Worm (Caenorhabditis elegans): ENCODE measurements around the gene aqp-4.

aqp-4 gene

ce11 chrV:9753554-9753953, 16.2 kb downstream of the aqp-4 start:
- TF ChIP-seq hrde-1 (tag; optimal IDR thresholded peaks at IDR 0.05; ENCODE audit: borderline replicate concordance) (no peak), lin-35 (GFP tag; optimal IDR thresholded peaks at IDR 0.05) (no peak), aptf-2 (GFP tag; conservative IDR thresholded peaks at IDR 0.05) (no peak), ccch-3 (GFP tag; optimal IDR thresholded peaks at IDR 0.05) (no peak), bed-1 (GFP tag; IDR thresholded peaks at IDR 0.05) (no peak), zfh-2 (GFP tag; conservative IDR thresholded peaks at IDR 0.05) (no peak), F49E8.2 (tag; optimal IDR thresholded peaks at IDR 0.05; ENCODE audit: insufficient read depth) (no peak)

ce11 chrV:9754459-9754858, 17.1 kb downstream of the aqp-4 start, which contains the start of gene F58E6.5:
Gene F58E6.5, minus strand, starts transcription at chrV:9754559.
- TF ChIP-seq mxl-1 (tag; optimal IDR thresholded peaks at IDR 0.05), result no peak
- TF ChIP-seq F33H1.4 (GFP tag; IDR thresholded peaks at IDR 0.05), result no peak
- no peak for TF ChIP-seq F22D6.2 (tag; optimal IDR thresholded peaks at IDR 0.05)
- no peak for TF ChIP-seq ztf-22 (GFP tag; optimal IDR thresholded peaks at IDR 0.05)
- TF ChIP-seq ceh-91 (GFP tag; IDR thresholded peaks at IDR 0.05), result no peak
- TF ChIP-seq snpc-4 (GFP tag; optimal IDR thresholded peaks at IDR 0.05), result no peak
- TF ChIP-seq snpc-4 (tag; optimal IDR thresholded peaks at IDR 0.05), result no peak

ce11 chrV:9755725-9756124, 18.4 kb downstream of the aqp-4 start, which contains the start of gene F58E6.8:
Gene F58E6.8, minus strand, starts transcription at chrV:9755825.
- TF ChIP-seq pbrm-1 (GFP tag; IDR thresholded peaks at IDR 0.05) (no peak), repo-1 (tag; optimal IDR thresholded peaks at IDR 0.05) (no peak), sptf-2 (GFP tag; optimal IDR thresholded peaks at IDR 0.05) (no peak), nhr-120 (GFP tag; IDR thresholded peaks at IDR 0.05) (no peak), F52B5.7 (tag; optimal IDR thresholded peaks at IDR 0.05) (no peak), K12H6.12 (tag; optimal IDR thresholded peaks at IDR 0.05) (no peak), madf-3 (GFP tag; IDR thresholded peaks at IDR 0.05) (no peak), C06A6.2 (GFP tag; conservative IDR thresholded peaks at IDR 0.05) (no peak), hrde-1 (tag; optimal IDR thresholded peaks at IDR 0.05; ENCODE audit: borderline replicate concordance) (no peak), nhr-27 (tag; optimal IDR thresholded peaks at IDR 0.05) (no peak), lir-1 (GFP tag; conservative IDR thresholded peaks at IDR 0.05) (no peak), hmg-1.2 (GFP tag; IDR thresholded peaks at IDR 0.05) (no peak), F33H1.4 (GFP tag; IDR thresholded peaks at IDR 0.05) (no peak), egl-44 (GFP tag; IDR thresholded peaks at IDR 0.05) (no peak), B0336.3 (GFP tag; IDR thresholded peaks at IDR 0.05) (no peak), B0261.1 (tag; optimal IDR thresholded peaks at IDR 0.05) (no peak), attf-6 (GFP tag; IDR thresholded peaks at IDR 0.05) (no peak), efl-1 (GFP tag; optimal IDR thresholded peaks at IDR 0.05) (no peak)

DNA sequence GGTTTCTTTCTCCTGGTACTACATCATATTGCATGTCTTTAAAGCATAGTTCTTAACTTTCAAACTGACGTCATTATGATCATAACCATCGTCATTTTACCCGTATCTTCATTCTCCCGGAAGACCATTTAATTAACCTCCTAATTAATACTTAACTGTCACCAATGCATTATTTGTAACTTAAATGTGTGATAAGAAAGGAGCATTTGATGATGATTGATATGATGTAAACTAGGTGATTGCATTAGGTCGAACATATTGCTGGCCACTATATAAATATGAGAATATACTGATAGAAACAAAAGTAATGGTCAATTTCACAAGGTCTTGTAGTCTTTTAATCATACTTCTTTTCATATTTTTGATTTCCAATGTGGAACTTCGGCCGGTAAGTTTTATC, 18.9 kb downstream of the aqp-4 start, which contains the start of gene hrg-3:
Gene hrg-3, plus strand, starts transcription at position 227 of the 400 bp plus-strand sequence.
- no peak for TF ChIP-seq attf-3 (GFP tag; conservative IDR thresholded peaks at IDR 0.05)
- TF ChIP-seq ceh-40 (GFP tag; IDR thresholded peaks at IDR 0.05), result no peak
- peak; percentile 72 for TF ChIP-seq nhr-80 (tag; optimal IDR thresholded peaks at IDR 0.05)
- no peak for TF ChIP-seq lin-26 (GFP tag; IDR thresholded peaks at IDR 0.05)
- peak; percentile 18 for TF ChIP-seq unc-62 (GFP tag; optimal IDR thresholded peaks at IDR 0.05)
- no peak for TF ChIP-seq snpc-3.4 (tag; optimal IDR thresholded peaks at IDR 0.05)

Measured in whole organism, young adult.